Fruit fly (Drosophila melanogaster) whole organism, embryonic: ENCODE results near the gene Hmbs.

Experiments
- ATbp ChIP-seq: fragments of 200-800 bp; sonication (Bioruptor generic); optimal IDR thresholded peaks from 2 replicates; lab custom pipeline; 2017; ENCODE audit warnings: missing biosample characterization, mild to moderate bottlenecking, missing genetic modification characterization, missing genetic modification reagents
- Ada2b ChIP-seq: fragments of 200-800 bp; sonication (Bioruptor generic); IDR thresholded peaks from 2 replicates; pipeline ENCODE4 v1.3.6; 2022; ENCODE audit warnings: missing biosample characterization, missing genetic modification characterization
- Antp ChIP-seq: fragments of 200-800 bp; sonication (Bioruptor generic); optimal IDR thresholded peaks from 3 replicates; lab custom pipeline; 2016; ENCODE audit warnings: missing biosample characterization, missing genetic modification characterization
- CG11398 ChIP-seq: fragments of 200-800 bp; sonication (Bioruptor generic); optimal IDR thresholded peaks from 2 replicates; lab custom pipeline; 2016; ENCODE audit warnings: missing biosample characterization, missing genetic modification characterization
- CG12744 ChIP-seq: fragments of 200-800 bp; sonication (Bioruptor generic); optimal IDR thresholded peaks from 2 replicates; lab custom pipeline; 2016; ENCODE audit warnings: missing biosample characterization, missing genetic modification characterization
- CG18599 ChIP-seq: fragments of 200-800 bp; sonication (Bioruptor generic); optimal IDR thresholded peaks from 3 replicates; lab custom pipeline; 2017; ENCODE audit warnings: missing biosample characterization, missing genetic modification characterization, mild to moderate bottlenecking, moderate library complexity, missing genetic modification reagents
- CG31365 ChIP-seq: fragments of 200-800 bp; sonication (Bioruptor generic); optimal IDR thresholded peaks from 2 replicates; lab custom pipeline; 2018; ENCODE audit warnings: missing biosample characterization, mild to moderate bottlenecking, missing genetic modification characterization
- CG3838 ChIP-seq: fragments of 200-800 bp; sonication (Bioruptor generic); optimal IDR thresholded peaks from 3 replicates; lab custom pipeline; 2016; ENCODE audit warnings: missing biosample characterization, missing genetic modification characterization
- CG4328 ChIP-seq: fragments of 200-800 bp; sonication (Bioruptor generic); optimal IDR thresholded peaks from 3 replicates; lab custom pipeline; 2017; ENCODE audit warnings: missing biosample characterization, missing genetic modification reagents, missing genetic modification characterization
- CG4360 ChIP-seq: fragments of 200-800 bp; sonication (Bioruptor generic); IDR thresholded peaks from 2 replicates; pipeline ENCODE4 v1.3.6; 2022; ENCODE audit warnings: missing biosample characterization, missing genetic modification characterization
- CG5245 ChIP-seq: fragments of 200-800 bp; sonication (Bioruptor generic); optimal IDR thresholded peaks from 3 replicates; lab custom pipeline; 2016; ENCODE audit warnings: missing biosample characterization, missing genetic modification characterization
- CG5953 ChIP-seq: fragments of 200-800 bp; sonication (Bioruptor generic); IDR thresholded peaks from 2 replicates; pipeline ENCODE4 v1.3.6; 2022; ENCODE audit warnings: missing biosample characterization, missing genetic modification characterization
- CG6854 ChIP-seq: fragments of 200-800 bp; sonication (Bioruptor generic); optimal IDR thresholded peaks from 3 replicates; lab custom pipeline; 2017; ENCODE audit warnings: missing biosample characterization, mild to moderate bottlenecking, missing genetic modification characterization
- CG8290 ChIP-seq, 3 experiments: fragments of 200-800 bp; sonication (Bioruptor generic); optimal IDR thresholded peaks; 2 replicates each; lab custom pipeline; 2016 to 2019; ENCODE audit warnings: missing biosample characterization in 3 of 3, missing genetic modification characterization in 3 of 3, mild to moderate bottlenecking in 2 of 3, moderate library complexity in 1 of 3
- CG8359 ChIP-seq: fragments of 200-800 bp; sonication (Bioruptor generic); optimal IDR thresholded peaks from 2 replicates; lab custom pipeline; 2017; ENCODE audit warnings: missing biosample characterization, mild to moderate bottlenecking, missing genetic modification characterization, borderline replicate concordance
- CG8765 ChIP-seq: fragments of 200-800 bp; sonication (Bioruptor generic); IDR thresholded peaks from 2 replicates; pipeline ENCODE4 v1.3.6; 2022; ENCODE audit warnings: missing biosample characterization, missing genetic modification characterization
- CG9609 ChIP-seq: fragments of 200-800 bp; sonication (Bioruptor generic); optimal IDR thresholded peaks from 3 replicates; lab custom pipeline; 2016; ENCODE audit warnings: missing biosample characterization, missing genetic modification characterization
- CG9876 ChIP-seq: fragments of 200-800 bp; sonication (Bioruptor generic); optimal IDR thresholded peaks from 2 replicates; lab custom pipeline; 2016; ENCODE audit warnings: missing biosample characterization, missing genetic modification characterization
- D ChIP-seq, 2 experiments: fragments of 200-800 bp in 1 of 2; fragments of >200 bp in 1 of 2; sonication (Bioruptor generic) in 1 of 2; optimal IDR thresholded peaks; 2 replicates in 1 of 2; 3 replicates in 1 of 2; lab custom pipeline; 2017; ENCODE audit warnings: mild to moderate bottlenecking in 1 of 2, missing biosample characterization in 1 of 2, missing genetic modification characterization in 1 of 2, missing genetic modification reagents in 1 of 2
- Hsf ChIP-seq: fragments of 200-800 bp; sonication (Bioruptor generic); optimal IDR thresholded peaks from 3 replicates; lab custom pipeline; 2016; ENCODE audit warnings: missing biosample characterization, missing genetic modification characterization
- MESR4 ChIP-seq: fragments of 200-800 bp; sonication (Bioruptor generic); optimal IDR thresholded peaks from 2 replicates; lab custom pipeline; 2018; ENCODE audit warnings: missing biosample characterization, mild to moderate bottlenecking, missing genetic modification characterization, moderate library complexity
- Myb ChIP-seq: fragments of 200-800 bp; sonication (Bioruptor generic); optimal IDR thresholded peaks from 2 replicates; lab custom pipeline; 2016; ENCODE audit warnings: missing biosample characterization, missing genetic modification characterization
- NFAT ChIP-seq: fragments of 200-800 bp; sonication (Bioruptor generic); IDR thresholded peaks from 2 replicates; pipeline ENCODE4 v1.3.6; 2022; ENCODE audit warnings: missing biosample characterization, missing genetic modification characterization
- PHDP ChIP-seq: fragments of 200-800 bp; sonication (Bioruptor generic); optimal IDR thresholded peaks from 3 replicates; lab custom pipeline; 2018; ENCODE audit warnings: missing biosample characterization, mild to moderate bottlenecking, missing genetic modification characterization, moderate library complexity
- Pdp1 ChIP-seq, 2 experiments: fragments of 200-800 bp; sonication (Bioruptor generic); optimal IDR thresholded peaks; 3 replicates each; lab custom pipeline; 2016; ENCODE audit warnings: missing biosample characterization in 2 of 2, missing genetic modification characterization in 2 of 2, mild to moderate bottlenecking in 1 of 2, moderate library complexity in 1 of 2
- TFAM ChIP-seq: fragments of 200-800 bp; sonication (Bioruptor generic); optimal IDR thresholded peaks from 2 replicates; lab custom pipeline; 2017; ENCODE audit warnings: missing biosample characterization, missing genetic modification characterization, inconsistent platforms
- Tbp ChIP-seq: fragments of >200 bp; optimal IDR thresholded peaks from 2 replicates; lab custom pipeline; 2018; ENCODE audit warnings: missing biosample characterization, missing genetic modification characterization
- abd-A ChIP-seq: fragments of 200-800 bp; sonication (Bioruptor generic); optimal IDR thresholded peaks from 3 replicates; lab custom pipeline; 2019; ENCODE audit warnings: missing biosample characterization, mild to moderate bottlenecking, missing genetic modification characterization, moderate library complexity
- aop ChIP-seq: fragments of 200-800 bp; sonication (Bioruptor generic); IDR thresholded peaks from 2 replicates; pipeline ENCODE4 v1.3.6; 2022; ENCODE audit warnings: missing biosample characterization, missing genetic modification characterization
- az2 ChIP-seq: fragments of 200-800 bp; sonication (Bioruptor generic); optimal IDR thresholded peaks from 3 replicates; lab custom pipeline; 2016; ENCODE audit warnings: missing biosample characterization, missing genetic modification characterization
- btn ChIP-seq: fragments of 200-800 bp; sonication (Bioruptor generic); optimal IDR thresholded peaks from 2 replicates; lab custom pipeline; 2016; ENCODE audit warnings: missing biosample characterization, missing genetic modification characterization
- cg ChIP-seq: fragments of 200-800 bp; sonication (Bioruptor generic); optimal IDR thresholded peaks from 3 replicates; lab custom pipeline; 2019; ENCODE audit warnings: missing biosample characterization, mild to moderate bottlenecking, missing genetic modification characterization, moderate library complexity
- dm ChIP-seq: fragments of 200-800 bp; sonication (Bioruptor generic); optimal IDR thresholded peaks from 3 replicates; lab custom pipeline; 2016; ENCODE audit warnings: missing biosample characterization, missing genetic modification characterization
- eve ChIP-seq, 2 experiments: fragments of >200 bp; optimal IDR thresholded peaks; 2 replicates each; lab custom pipeline; 2017; ENCODE audit warnings: missing biosample characterization in 2 of 2, missing genetic modification characterization in 2 of 2
- fd64A ChIP-seq: fragments of 200-800 bp; sonication (Bioruptor generic); optimal IDR thresholded peaks from 3 replicates; lab custom pipeline; 2018; ENCODE audit warnings: missing biosample characterization, mild to moderate bottlenecking, missing genetic modification characterization
- fru ChIP-seq: fragments of >200 bp; optimal IDR thresholded peaks from 2 replicates; lab custom pipeline; 2017
- ind ChIP-seq: fragments of 200-800 bp; sonication (Bioruptor generic); optimal IDR thresholded peaks from 3 replicates; lab custom pipeline; 2016; ENCODE audit warnings: missing biosample characterization, missing genetic modification characterization
- jigr1 ChIP-seq: fragments of 200-800 bp; sonication (Bioruptor generic); IDR thresholded peaks from 3 replicates; pipeline ENCODE4 v1.3.6; 2022; ENCODE audit warnings: missing biosample characterization, missing genetic modification characterization
- maf-S ChIP-seq: fragments of 200-800 bp; sonication (Bioruptor generic); optimal IDR thresholded peaks from 2 replicates; lab custom pipeline; 2016; ENCODE audit warnings: missing biosample characterization, missing genetic modification characterization
- p53 ChIP-seq: fragments of 200-800 bp; sonication (Bioruptor generic); optimal IDR thresholded peaks from 2 replicates; lab custom pipeline; 2016; ENCODE audit warnings: missing biosample characterization, missing genetic modification characterization
- pb ChIP-seq: fragments of 200-800 bp; sonication (Bioruptor generic); optimal IDR thresholded peaks from 3 replicates; lab custom pipeline; 2016; ENCODE audit warnings: missing biosample characterization, missing genetic modification characterization
- pita ChIP-seq: fragments of 200-800 bp; sonication (Bioruptor generic); optimal IDR thresholded peaks from 2 replicates; lab custom pipeline; 2017; ENCODE audit warnings: missing biosample characterization, mild to moderate bottlenecking, missing genetic modification characterization
- pum ChIP-seq: fragments of 200-800 bp; sonication (Bioruptor generic); optimal IDR thresholded peaks from 2 replicates; lab custom pipeline; 2016; ENCODE audit warnings: missing biosample characterization, missing genetic modification characterization
- row ChIP-seq: fragments of 200-800 bp; sonication (Bioruptor generic); IDR thresholded peaks from 3 replicates; pipeline ENCODE4 v1.3.6; 2022; ENCODE audit warnings: missing biosample characterization, missing genetic modification characterization
- sob ChIP-seq: fragments of 200-800 bp; sonication (Bioruptor generic); IDR thresholded peaks from 2 replicates; pipeline ENCODE4 v1.3.6; 2022; ENCODE audit warnings: missing biosample characterization, missing genetic modification characterization
- tgo ChIP-seq: fragments of 200-800 bp; sonication (Bioruptor generic); IDR thresholded peaks from 3 replicates; pipeline ENCODE4 v1.3.6; 2022; ENCODE audit warnings: missing biosample characterization, missing genetic modification characterization
- ttk ChIP-seq: fragments of 200-800 bp; sonication (Bioruptor generic); IDR thresholded peaks from 2 replicates; pipeline ENCODE4 v2.1.2; 2022; ENCODE audit warnings: missing biosample characterization, missing genetic modification characterization
- unc-4 ChIP-seq: fragments of 200-800 bp; sonication (Bioruptor generic); IDR thresholded peaks from 2 replicates; pipeline ENCODE4 v1.3.6; 2022; ENCODE audit warnings: missing biosample characterization, missing genetic modification characterization; ENCODE audit not compliant: partially characterized antibody
- usp ChIP-seq: fragments of >200 bp; optimal IDR thresholded peaks from 2 replicates; lab custom pipeline; 2017; ENCODE audit warnings: missing biosample characterization, missing genetic modification characterization
- vvl ChIP-seq: fragments of 200-800 bp; sonication (Bioruptor generic); IDR thresholded peaks from 2 replicates; pipeline ENCODE4 v1.3.6; 2022; ENCODE audit warnings: missing biosample characterization, missing genetic modification characterization
- yki ChIP-seq: fragments of >200 bp; optimal IDR thresholded peaks from 3 replicates; lab custom pipeline; 2018
- zen2 ChIP-seq: fragments of 200-800 bp; sonication (Bioruptor generic); IDR thresholded peaks from 3 replicates; pipeline ENCODE4 v1.3.6; 2022; ENCODE audit warnings: missing biosample characterization, missing genetic modification characterization; ENCODE audit not compliant: partially characterized antibody

The Hmbs gene

DNA sequence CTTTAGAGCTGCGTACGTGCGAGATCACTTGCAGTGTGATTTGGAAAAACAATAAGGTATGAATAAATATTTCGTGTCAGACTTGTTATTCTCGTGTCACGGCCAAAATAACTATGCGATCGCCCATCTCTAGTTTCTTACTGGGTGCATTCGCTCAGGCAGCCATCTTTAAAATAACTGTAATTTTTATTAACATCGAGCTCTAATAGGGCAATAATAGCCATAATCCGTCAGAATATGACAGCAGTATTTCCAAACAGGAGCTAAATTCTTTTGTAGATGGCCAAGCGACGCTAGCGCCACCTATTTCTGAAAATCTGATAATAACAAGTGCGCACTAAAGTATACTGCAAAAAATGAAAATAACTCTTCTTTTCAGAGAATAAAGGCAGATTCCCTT, 17.4 kb downstream of the Hmbs start (continued):
- TF ChIP-seq tgo (GFP tag; lab: Robert Waterston, UW) (no peak), CG8290 (GFP tag; optimal IDR thresholded peaks at IDR 0.05; lab: Kevin White, UChicago) (no peak), CG8290 (tag; optimal IDR thresholded peaks at IDR 0.05; lab: Kevin White, UChicago) (peak; percentile 43 to 70), CG8765 (GFP tag; lab: Robert Waterston, UW) (no peak), row (GFP tag; lab: Robert Waterston, UW) (peak; percentile 78), pum (GFP tag; lab: Kevin White, UChicago) (no peak), sob (GFP tag; lab: Robert Waterston, UW) (no peak), Myb (GFP tag; lab: Kevin White, UChicago) (peak; percentile 21), zen2 (GFP tag; lab: Robert Waterston, UW) (peak; percentile 84), cg (GFP tag; lab: Kevin White, UChicago) (no peak), PHDP (tag; lab: Kevin White, UChicago) (peak; percentile 32), vvl (GFP tag; lab: Robert Waterston, UW) (peak; percentile 68), p53 (no peak), jigr1 (no peak), CG3838 (GFP tag; lab: Kevin White, UChicago) (no peak), CG12744 (peak; percentile 48), CG6854 (GFP tag; lab: Kevin White, UChicago) (no peak), Pdp1 (GFP tag; optimal IDR thresholded peaks at IDR 0.05; lab: Kevin White, UChicago) (peak; percentile 12 to 43), unc-4 (GFP tag; lab: Robert Waterston, UW) (peak; percentile 86), btn (GFP tag; lab: Kevin White, UChicago) (no peak), CG5245 (GFP tag; lab: Kevin White, UChicago) (no peak), D (optimal IDR thresholded peaks at IDR 0.05; lab: Kevin White, UChicago) (no peak), D (GFP tag; optimal IDR thresholded peaks at IDR 0.05; lab: Kevin White, UChicago) (no peak), CG4360 (no peak), yki (lab: Kevin White, UChicago) (no peak), dm (GFP tag; lab: Kevin White, UChicago) (no peak), CG8359 (no peak), Tbp (GFP tag; lab: Kevin White, UChicago) (no peak), CG9609 (GFP tag; lab: Kevin White, UChicago) (no peak), Ada2b (GFP tag; lab: Robert Waterston, UW) (no peak), Antp (no peak), fru (lab: Kevin White, UChicago) (no peak), CG9876 (no peak), ind (no peak), NFAT (GFP tag; lab: Robert Waterston, UW) (peak; percentile 29; the same call in 1 of the 2 replicates), eve (GFP tag; optimal IDR thresholded peaks at IDR 0.05; lab: Kevin White, UChicago) (no peak), pita (GFP tag; lab: Kevin White, UChicago) (peak; percentile 34), CG31365 (tag; lab: Kevin White, UChicago) (no peak), fd64A (GFP tag; lab: Kevin White, UChicago) (no peak), pb (GFP tag; lab: Kevin White, UChicago) (peak; percentile 12), CG4328 (GFP tag; lab: Kevin White, UChicago) (no peak), ttk (GFP tag; lab: Robert Waterston, UW) (no peak), Hsf (GFP tag; lab: Kevin White, UChicago) (peak; percentile 34), CG11398 (no peak), TFAM (GFP tag; lab: Kevin White, UChicago) (no peak), CG5953 (GFP tag; lab: Robert Waterston, UW) (no peak), MESR4 (peak; percentile 7), ATbp (no peak), abd-A (tag; lab: Kevin White, UChicago) (peak; percentile 82), maf-S (no peak), az2 (GFP tag; lab: Kevin White, UChicago) (peak; percentile 41), aop (no peak), usp (GFP tag; lab: Kevin White, UChicago) (no peak), CG18599 (no peak)
